Worm (Caenorhabditis elegans) whole organism, midembryonic: ENCODE data around the gene dhs-23.

Experiments
- cog-1 ChIP-seq: sonication (generic microtip); optimal IDR thresholded peaks from 2 replicates; lab custom pipeline; 2016; ENCODE audit warnings: missing genetic modification characterization, missing compliant biosample characterization
- flt-1 ChIP-seq: fragments of 200-800 bp; sonication (Bioruptor generic); IDR thresholded peaks from 2 replicates; pipeline ENCODE4 v1.3.6; 2022; ENCODE audit warnings: missing genetic modification characterization, missing compliant biosample characterization
- klf-2 ChIP-seq: fragments of 200-800 bp; sonication (Bioruptor generic); conservative IDR thresholded peaks from 2 replicates; pipeline ENCODE4 v1.3.6; 2022; ENCODE audit warnings: missing genetic modification reagents, missing genetic modification characterization, missing compliant biosample characterization
- ztf-23 ChIP-seq: fragments of 200-800 bp; sonication (Bioruptor generic); IDR thresholded peaks from 2 replicates; pipeline ENCODE4 v1.3.6; 2022; ENCODE audit warnings: missing genetic modification reagents, missing genetic modification characterization, missing compliant biosample characterization
- ztf-29 ChIP-seq: fragments of 200-800 bp; sonication (Bioruptor generic); IDR thresholded peaks from 2 replicates; pipeline ENCODE4 v1.3.6; 2022; ENCODE audit warnings: missing genetic modification reagents, missing genetic modification characterization, missing compliant biosample characterization

DNA sequence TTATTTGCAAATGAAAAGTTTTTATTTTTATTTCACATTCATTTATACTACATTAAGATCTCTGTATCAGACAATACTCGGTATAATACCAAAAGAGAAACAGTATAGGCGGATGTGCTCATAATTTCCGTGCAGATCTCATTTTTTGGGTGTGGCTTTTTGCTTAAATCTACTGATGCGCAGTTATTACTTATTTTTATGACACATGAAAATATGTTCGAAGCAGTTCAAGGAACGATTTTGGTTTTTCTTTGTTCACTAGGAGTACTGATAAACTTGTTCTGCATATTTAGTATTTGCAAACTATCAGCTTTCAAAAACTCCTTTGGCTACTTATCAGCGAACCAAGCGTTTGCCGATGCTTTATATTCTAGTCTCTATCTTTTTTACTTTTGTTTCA, 28.6 kb upstream of the dhs-23 start, which contains the start of gene srx-58:
- TF ChIP-seq flt-1 (GFP tag; lab: Robert Waterston, UW) (no peak), cog-1 (tag; lab: Kevin White, UChicago) (no peak), ztf-29 (GFP tag; lab: Robert Waterston, UW) (no peak), ztf-23 (GFP tag; lab: Robert Waterston, UW) (no peak), klf-2 (no peak)
